Worm (Caenorhabditis elegans): ENCODE measurements around the gene popl-5.
A peak's percentile ranks its signal among the peaks of the same experiment; 100 is the strongest.

Gene popl-5

ce11 chrIII:11463726-11464125, 23.4 kb downstream of the popl-5 start (continued):
- TF ChIP-seq F55B11.4 (tag; optimal IDR thresholded peaks at IDR 0.05; ENCODE audit: borderline replicate concordance, insufficient read depth): no peak
- no peak for TF ChIP-seq Y53F4B.3 (GFP tag; IDR thresholded peaks at IDR 0.05)
- TF ChIP-seq snpc-1.1 (tag; optimal IDR thresholded peaks at IDR 0.05; ENCODE audit: insufficient read depth): peak; percentile 74
- no peak for TF ChIP-seq ekl-4 (GFP tag; IDR thresholded peaks at IDR 0.05)
- TF ChIP-seq bed-2 (GFP tag; IDR thresholded peaks at IDR 0.05): no peak
- TF ChIP-seq nhr-179 (tag; optimal IDR thresholded peaks at IDR 0.05): no peak
- TF ChIP-seq D2030.7 (GFP tag; IDR thresholded peaks at IDR 0.05): no peak
- peak; percentile 81 for TF ChIP-seq dox-1 (GFP tag; IDR thresholded peaks at IDR 0.05)
- peak; percentile 32 for TF ChIP-seq ceh-27 (GFP tag; optimal IDR thresholded peaks at IDR 0.05)
- TF ChIP-seq ztf-22 (GFP tag; optimal IDR thresholded peaks at IDR 0.05): no peak
- TF ChIP-seq let-607 (tag; optimal IDR thresholded peaks at IDR 0.05): peak in 1 of 2 experiments; percentile 57
- no peak for TF ChIP-seq efl-1 (GFP tag; optimal IDR thresholded peaks at IDR 0.05)
- no peak for TF ChIP-seq F57C9.4 (tag; optimal IDR thresholded peaks at IDR 0.05)
- no peak for TF ChIP-seq him-1 (tag; optimal IDR thresholded peaks at IDR 0.05)
- no peak for TF ChIP-seq lsl-1 (GFP tag; optimal IDR thresholded peaks at IDR 0.05)
- no peak for TF ChIP-seq gei-17 (GFP tag; optimal IDR thresholded peaks at IDR 0.05)
- no peak for TF ChIP-seq K11D2.4 (GFP tag; IDR thresholded peaks at IDR 0.05)
- no peak for TF ChIP-seq ccch-3 (GFP tag; optimal IDR thresholded peaks at IDR 0.05)
- no peak for TF ChIP-seq hlh-26 (GFP tag; conservative IDR thresholded peaks at IDR 0.05)
- no peak for TF ChIP-seq F23B12.7 (tag; optimal IDR thresholded peaks at IDR 0.05; ENCODE audit: insufficient read depth)
- TF ChIP-seq F57A8.1 (GFP tag; optimal IDR thresholded peaks at IDR 0.05): no peak
- peak; percentile 59 for TF ChIP-seq ceh-79 (tag; optimal IDR thresholded peaks at IDR 0.05)
- 0 out of 2 replicates have a peak, but pooled peaks have one; percentile 35 for TF ChIP-seq Y53G8AR.9 (GFP tag; conservative IDR thresholded peaks at IDR 0.05)
- no peak for TF ChIP-seq mxl-1 (tag; optimal IDR thresholded peaks at IDR 0.05)
- no peak for TF ChIP-seq C17E4.6 (GFP tag; IDR thresholded peaks at IDR 0.05)
- peak; percentile 26; the same call in 1 of the 2 replicates for TF ChIP-seq rcor-1 (GFP tag; IDR thresholded peaks at IDR 0.05)
- peak; percentile 66 for TF ChIP-seq pbrm-1 (GFP tag; IDR thresholded peaks at IDR 0.05)
- TF ChIP-seq B0336.3 (GFP tag; IDR thresholded peaks at IDR 0.05): peak; percentile 80
- TF ChIP-seq hlh-12 (tag; optimal IDR thresholded peaks at IDR 0.05): no peak
- no peak for TF ChIP-seq pha-4 (tag; optimal IDR thresholded peaks at IDR 0.05)
- no peak for TF ChIP-seq sdz-38 (tag; optimal IDR thresholded peaks at IDR 0.05)
- peak; percentile 64 for TF ChIP-seq nhr-80 (tag; optimal IDR thresholded peaks at IDR 0.05)
- TF ChIP-seq B0261.1 (tag; optimal IDR thresholded peaks at IDR 0.05): no peak
- no peak for TF ChIP-seq T07F8.4 (tag; optimal IDR thresholded peaks at IDR 0.05)
- TF ChIP-seq snpc-1.3 (tag; optimal IDR thresholded peaks at IDR 0.05; ENCODE audit: insufficient read depth): no peak
- TF ChIP-seq ztf-25 (GFP tag; IDR thresholded peaks at IDR 0.05): no peak
- no peak for TF ChIP-seq F39B2.1 (GFP tag; IDR thresholded peaks at IDR 0.05)
- TF ChIP-seq ZK185.1 (tag; optimal IDR thresholded peaks at IDR 0.05; ENCODE audit: poor library complexity, severe bottlenecking): no peak
- no peak for TF ChIP-seq ceh-58 (GFP tag; IDR thresholded peaks at IDR 0.05)
- TF ChIP-seq lin-26 (GFP tag; IDR thresholded peaks at IDR 0.05): peak; percentile 59; the same call in 1 of the 2 replicates
- TF ChIP-seq B0035.1 (tag; optimal IDR thresholded peaks at IDR 0.05): peak; percentile 41
- no peak for TF ChIP-seq ztf-3 (GFP tag; optimal IDR thresholded peaks at IDR 0.05)
- no peak for TF ChIP-seq somi-1 (GFP tag; optimal IDR thresholded peaks at IDR 0.05)
- TF ChIP-seq unc-130 (GFP tag; optimal IDR thresholded peaks at IDR 0.05): no peak
- no peak for TF ChIP-seq ama-1 (optimal IDR thresholded peaks at IDR 0.05)
- no peak for TF ChIP-seq ama-1 (GFP tag; optimal IDR thresholded peaks at IDR 0.05)
- no peak for TF ChIP-seq F10E7.11 (tag; optimal IDR thresholded peaks at IDR 0.05)
- TF ChIP-seq Y67H2A.10 (GFP tag; conservative IDR thresholded peaks at IDR 0.05): no peak
- no peak for TF ChIP-seq C06A6.2 (GFP tag; conservative IDR thresholded peaks at IDR 0.05)

Data from whole organism, young adult.